Fruit fly (Drosophila melanogaster) whole organism: ENCODE measurements around the gene CG10565.

Experiments
- Dll ChIP-seq: fragments of >200 bp; optimal IDR thresholded peaks from 2 replicates; lab custom pipeline; 2017
- pan ChIP-seq: fragments of >200 bp; optimal IDR thresholded peaks from 2 replicates; lab custom pipeline; 2017
- psq ChIP-seq: fragments of >200 bp; optimal IDR thresholded peaks from 2 replicates; lab custom pipeline; 2017
- usp ChIP-seq: fragments of >200 bp; optimal IDR thresholded peaks from 2 replicates; lab custom pipeline; 2017; ENCODE audit warnings: missing biosample characterization, missing genetic modification characterization, mixed read lengths

- no peak for TF ChIP-seq Dll
- TF ChIP-seq psq: no peak
- no peak for TF ChIP-seq usp
- TF ChIP-seq pan: no peak
Observed at dm6 chr3L:21172527-21173253, 36.5 kb upstream of the CG10565 start, which contains the start of the genes chb and AsnS.
